Worm (Caenorhabditis elegans): Measurements from ENCODE around the gene xpb-1.

DNA sequence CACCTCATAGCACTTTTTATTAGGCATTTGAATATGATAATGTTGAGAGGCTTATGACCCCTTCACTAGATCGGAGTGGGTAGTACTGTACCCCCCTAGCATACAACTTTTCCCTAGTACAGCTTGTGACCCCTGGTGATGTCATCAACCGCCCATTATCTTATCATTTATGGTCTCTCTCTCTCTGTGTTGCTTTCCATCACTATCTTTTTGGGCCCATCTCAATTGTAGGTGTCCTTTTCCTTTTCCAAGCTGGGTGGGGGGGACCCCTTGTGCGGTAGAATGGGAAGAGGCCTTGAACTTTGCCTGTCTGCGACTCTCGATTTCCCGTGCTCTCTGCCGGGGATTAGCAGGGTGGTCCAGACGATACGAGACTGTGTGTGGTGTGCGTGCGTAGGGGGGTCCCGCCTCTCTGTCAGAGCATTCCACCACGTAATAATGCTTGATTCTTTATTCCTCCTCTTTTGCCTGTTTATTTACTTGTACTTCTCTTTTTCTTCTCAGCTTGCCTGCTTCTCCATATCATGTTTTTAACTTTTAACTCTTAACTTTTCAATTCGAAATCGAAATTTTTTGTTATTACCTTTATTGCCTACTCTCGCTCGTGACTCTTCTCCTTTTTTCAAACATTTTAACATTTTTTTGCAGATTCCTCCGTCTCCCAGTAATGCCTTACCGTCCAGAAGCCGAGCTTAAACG, 34.2 kb downstream of the xpb-1 start, which contains the start of gene ztf-29:
- TF ChIP-seq F37B4.10 (GFP tag; IDR thresholded peaks at IDR 0.05), result no peak
- no peak for TF ChIP-seq unc-62 (GFP tag; optimal IDR thresholded peaks at IDR 0.05)
- no peak for TF ChIP-seq ztf-26 (tag; optimal IDR thresholded peaks at IDR 0.05)
- TF ChIP-seq dpl-1 (GFP tag; optimal IDR thresholded peaks at IDR 0.05), result no peak
- TF ChIP-seq snpc-1.3 (tag; optimal IDR thresholded peaks at IDR 0.05; ENCODE audit: insufficient read depth), result no peak
- TF ChIP-seq nfya-1 (tag; optimal IDR thresholded peaks at IDR 0.05; ENCODE audit: borderline replicate concordance, insufficient read depth), result no peak
- no peak for TF ChIP-seq mes-4 (tag; optimal IDR thresholded peaks at IDR 0.05)

Data from whole organism, young adult.